Worm (Caenorhabditis elegans): Measurements from ENCODE around the gene R07G3.8.

- TF ChIP-seq nhr-19 (GFP tag; conservative IDR thresholded peaks at IDR 0.05) (no peak), nhr-76 (tag; optimal IDR thresholded peaks at IDR 0.05) (no peak), unc-98 (GFP tag; IDR thresholded peaks at IDR 0.05) (no peak), ces-1 (GFP tag; optimal IDR thresholded peaks at IDR 0.05) (no peak), hlh-17 (GFP tag; optimal IDR thresholded peaks at IDR 0.05; ENCODE audit: borderline replicate concordance) (no peak), hpl-2 (GFP tag; optimal IDR thresholded peaks at IDR 0.05) (no peak)
Observed at ce11 chrII:7624272-7624671, 4.0 kb upstream of the R07G3.8 start.

Data from whole organism, L1 larva.